Fruit fly (Drosophila melanogaster) whole organism, adult: ENCODE measurements around the gene prc.
A peak's percentile ranks its signal among the peaks of the same experiment; 100 is the strongest.

Experiments
- CG11617 ChIP-seq: fragments of 200-800 bp; sonication (Bioruptor generic); optimal IDR thresholded peaks from 2 replicates; lab custom pipeline; 2017; ENCODE audit warnings: mild to moderate bottlenecking, missing biosample characterization, missing genetic modification reagents, missing genetic modification characterization
- CG14711 ChIP-seq: fragments of 200-800 bp; sonication (Bioruptor generic); optimal IDR thresholded peaks from 2 replicates; lab custom pipeline; 2018; ENCODE audit warnings: missing biosample characterization, mild to moderate bottlenecking, missing genetic modification characterization, moderate library complexity
- CG1620 ChIP-seq: fragments of 200-800 bp; sonication (Bioruptor generic); optimal IDR thresholded peaks from 2 replicates; lab custom pipeline; 2016; ENCODE audit warnings: missing biosample characterization, missing genetic modification characterization
- CG33017 ChIP-seq: fragments of 200-800 bp; sonication (Bioruptor generic); optimal IDR thresholded peaks from 2 replicates; lab custom pipeline; 2018; ENCODE audit warnings: missing biosample characterization, mild to moderate bottlenecking, missing genetic modification characterization, moderate library complexity
- CG5204 ChIP-seq: fragments of 200-800 bp; sonication (Bioruptor generic); optimal IDR thresholded peaks from 2 replicates; lab custom pipeline; 2016; ENCODE audit warnings: missing biosample characterization, missing genetic modification characterization
- CG7045 ChIP-seq: fragments of 200-800 bp; sonication (Bioruptor generic); optimal IDR thresholded peaks from 2 replicates; lab custom pipeline; 2017; ENCODE audit warnings: missing biosample characterization, mild to moderate bottlenecking, missing genetic modification characterization
- CG7101 ChIP-seq: fragments of 200-800 bp; sonication (Bioruptor generic); optimal IDR thresholded peaks from 2 replicates; lab custom pipeline; 2018; ENCODE audit warnings: missing biosample characterization, mild to moderate bottlenecking, missing genetic modification characterization, moderate library complexity
- Clk ChIP-seq: fragments of 200-800 bp; sonication (Bioruptor generic); optimal IDR thresholded peaks from 2 replicates; lab custom pipeline; 2017; ENCODE audit warnings: missing biosample characterization, missing genetic modification characterization
- Crg-1 ChIP-seq: fragments of 200-800 bp; sonication (Bioruptor generic); optimal IDR thresholded peaks from 2 replicates; lab custom pipeline; 2016; ENCODE audit warnings: missing biosample characterization, missing genetic modification characterization
- Hr96 ChIP-seq: fragments of 200-800 bp; sonication (Bioruptor generic); optimal IDR thresholded peaks from 2 replicates; lab custom pipeline; 2016; ENCODE audit warnings: missing biosample characterization, missing genetic modification characterization
- Mnt ChIP-seq: fragments of 200-800 bp; sonication (Bioruptor generic); optimal IDR thresholded peaks from 2 replicates; lab custom pipeline; 2016; ENCODE audit warnings: missing biosample characterization, mild to moderate bottlenecking, missing genetic modification characterization
- bab1 ChIP-seq: fragments of 200-800 bp; sonication (Bioruptor generic); optimal IDR thresholded peaks from 3 replicates; lab custom pipeline; 2019; ENCODE audit warnings: missing biosample characterization, mild to moderate bottlenecking, missing genetic modification characterization, moderate library complexity
- cic ChIP-seq: fragments of 200-800 bp; sonication (Bioruptor generic); optimal IDR thresholded peaks from 2 replicates; lab custom pipeline; 2017; ENCODE audit warnings: missing biosample characterization, mild to moderate bottlenecking, missing genetic modification characterization, moderate library complexity
- cnc ChIP-seq, 2 experiments: fragments of >200 bp; optimal IDR thresholded peaks; 2 replicates each; lab custom pipeline; 2017
- kay ChIP-seq: fragments of 200-800 bp; sonication (Bioruptor generic); peaks from one replicate; lab custom pipeline; 2016; ENCODE audit warnings: missing biosample characterization, missing genetic modification characterization, borderline replicate concordance
- ovo ChIP-seq: fragments of 200-800 bp; sonication (Bioruptor generic); optimal IDR thresholded peaks from 2 replicates; lab custom pipeline; 2016; ENCODE audit warnings: missing biosample characterization, missing genetic modification characterization
- pad ChIP-seq: fragments of 200-800 bp; sonication (Bioruptor generic); optimal IDR thresholded peaks from 3 replicates; lab custom pipeline; 2017; ENCODE audit warnings: missing biosample characterization, missing genetic modification characterization, mild to moderate bottlenecking, moderate library complexity, missing genetic modification reagents
- tj ChIP-seq: fragments of 200-800 bp; sonication (Bioruptor generic); optimal IDR thresholded peaks from 3 replicates; lab custom pipeline; 2017; ENCODE audit warnings: missing biosample characterization, mild to moderate bottlenecking, missing genetic modification characterization, moderate library complexity
- toe ChIP-seq: fragments of 200-800 bp; sonication (Bioruptor generic); optimal IDR thresholded peaks from 2 replicates; lab custom pipeline; 2016; ENCODE audit warnings: missing biosample characterization, missing genetic modification characterization

prc gene

DNA sequence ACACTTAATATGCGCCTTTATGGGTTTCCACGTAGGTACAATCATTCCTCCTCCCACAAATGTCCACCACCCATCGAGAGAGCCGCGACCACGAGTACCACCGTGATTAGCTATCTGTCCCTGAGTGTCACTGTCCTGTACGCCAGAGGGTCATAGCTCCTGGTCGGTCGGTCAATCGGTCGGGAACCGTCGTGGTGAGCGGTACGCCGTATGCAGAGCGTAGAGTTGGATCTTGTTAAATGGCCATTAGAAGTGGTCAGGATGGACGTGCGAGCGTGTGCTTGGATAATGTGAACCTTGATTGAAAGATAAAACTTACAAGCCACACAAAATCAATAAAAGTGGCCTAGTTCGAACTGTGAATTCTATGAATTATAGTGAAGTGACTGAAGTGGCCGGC lies 18.7 kb upstream of the prc start, which contains the start of gene CG6938:
TSS of gene CG6938 (plus strand) at position 301 of the 400 bp plus-strand sequence.
- no peak for TF ChIP-seq CG1620

dm6 chr3L:11975811-11976210 lies 9.9 kb upstream of the prc start, which contains the start of gene CG43896:
CG43896 (plus strand) TSS chr3L:11976111.
- TF ChIP-seq bab1 (GFP tag; lab: Kevin White, UChicago) (no peak), CG7101 (no peak), ovo (no peak), kay (GFP tag; lab: Kevin White, UChicago) (no peak), toe (no peak), CG11617 (GFP tag; lab: Kevin White, UChicago) (no peak), cnc (optimal IDR thresholded peaks at IDR 0.05; lab: Kevin White, UChicago) (no peak), Clk (GFP tag; lab: Kevin White, UChicago) (no peak), CG5204 (GFP tag; lab: Kevin White, UChicago) (no peak), Crg-1 (GFP tag; lab: Kevin White, UChicago) (no peak), cic (GFP tag; lab: Kevin White, UChicago) (no peak), CG33017 (tag; lab: Kevin White, UChicago) (no peak), Hr96 (GFP tag; lab: Kevin White, UChicago) (no peak), Mnt (GFP tag; lab: Kevin White, UChicago) (no peak), CG7045 (GFP tag; lab: Kevin White, UChicago) (no peak), CG14711 (tag; lab: Kevin White, UChicago) (no peak)

- TF ChIP-seq cnc (optimal IDR thresholded peaks at IDR 0.05; lab: Kevin White, UChicago) (no peak), toe (no peak), CG11617 (GFP tag; lab: Kevin White, UChicago) (no peak)
These were observed 8.7 kb upstream of the prc start, which contains the start of gene CG14125 for dm6 chr3L:11974605-11975004. CG14125 (plus strand) TSS chr3L:11974905.

- no peak for TF ChIP-seq kay (GFP tag; lab: Kevin White, UChicago)
- TF ChIP-seq CG7101, result peak; percentile 29
- TF ChIP-seq Mnt (GFP tag; lab: Kevin White, UChicago), result no peak
- no peak for TF ChIP-seq cnc (optimal IDR thresholded peaks at IDR 0.05; lab: Kevin White, UChicago)
- no peak for TF ChIP-seq ovo
- TF ChIP-seq Hr96 (GFP tag; lab: Kevin White, UChicago), result no peak
- TF ChIP-seq CG14711 (tag; lab: Kevin White, UChicago), result peak; percentile 39
- no peak for TF ChIP-seq bab1 (GFP tag; lab: Kevin White, UChicago)
- TF ChIP-seq Crg-1 (GFP tag; lab: Kevin White, UChicago), result no peak
- TF ChIP-seq CG33017 (tag; lab: Kevin White, UChicago), result peak; percentile 23
- TF ChIP-seq CG1620, result no peak
- TF ChIP-seq pad (GFP tag; lab: Kevin White, UChicago), result no peak
- TF ChIP-seq Clk (GFP tag; lab: Kevin White, UChicago), result no peak
- no peak for TF ChIP-seq cic (GFP tag; lab: Kevin White, UChicago)
- TF ChIP-seq tj (GFP tag; lab: Kevin White, UChicago), result no peak
These were observed 7.8 kb upstream of the prc start, which contains the start of gene CG42397 for dm6 chr3L:11973690-11974089. CG42397 (minus strand) TSS chr3L:11973790.

DNA sequence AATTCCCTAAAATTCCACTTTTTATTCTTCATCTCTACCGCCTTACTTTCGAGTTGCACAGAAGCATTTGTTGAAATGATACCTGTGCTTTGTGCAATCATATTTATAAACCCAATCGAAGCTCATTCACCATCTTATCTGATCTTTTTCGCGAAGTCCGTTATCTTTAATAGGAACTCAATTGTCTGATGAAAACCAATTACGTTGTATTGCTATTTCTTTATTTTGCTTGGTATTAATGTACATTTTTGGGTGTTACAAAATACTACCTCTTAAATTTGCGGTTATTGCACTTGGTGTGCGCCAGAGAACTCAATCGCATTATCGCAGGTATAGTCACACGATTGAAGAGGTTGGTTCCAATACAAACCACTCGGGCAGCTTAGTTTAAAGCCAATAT lies 6.9 kb upstream of the prc start, which contains the start of gene Muc68E:
TSS of gene Muc68E (minus strand) at position 101 of the 400 bp plus-strand sequence.
- no peak for TF ChIP-seq Hr96 (GFP tag; lab: Kevin White, UChicago)
- TF ChIP-seq CG11617 (GFP tag; lab: Kevin White, UChicago), result no peak
- no peak for TF ChIP-seq ovo
- TF ChIP-seq kay (GFP tag; lab: Kevin White, UChicago), result no peak
- TF ChIP-seq Crg-1 (GFP tag; lab: Kevin White, UChicago), result no peak
- TF ChIP-seq Mnt (GFP tag; lab: Kevin White, UChicago), result no peak
- TF ChIP-seq CG7045 (GFP tag; lab: Kevin White, UChicago), result no peak
- TF ChIP-seq tj (GFP tag; lab: Kevin White, UChicago), result no peak
- no peak for TF ChIP-seq CG33017 (tag; lab: Kevin White, UChicago)

DNA sequence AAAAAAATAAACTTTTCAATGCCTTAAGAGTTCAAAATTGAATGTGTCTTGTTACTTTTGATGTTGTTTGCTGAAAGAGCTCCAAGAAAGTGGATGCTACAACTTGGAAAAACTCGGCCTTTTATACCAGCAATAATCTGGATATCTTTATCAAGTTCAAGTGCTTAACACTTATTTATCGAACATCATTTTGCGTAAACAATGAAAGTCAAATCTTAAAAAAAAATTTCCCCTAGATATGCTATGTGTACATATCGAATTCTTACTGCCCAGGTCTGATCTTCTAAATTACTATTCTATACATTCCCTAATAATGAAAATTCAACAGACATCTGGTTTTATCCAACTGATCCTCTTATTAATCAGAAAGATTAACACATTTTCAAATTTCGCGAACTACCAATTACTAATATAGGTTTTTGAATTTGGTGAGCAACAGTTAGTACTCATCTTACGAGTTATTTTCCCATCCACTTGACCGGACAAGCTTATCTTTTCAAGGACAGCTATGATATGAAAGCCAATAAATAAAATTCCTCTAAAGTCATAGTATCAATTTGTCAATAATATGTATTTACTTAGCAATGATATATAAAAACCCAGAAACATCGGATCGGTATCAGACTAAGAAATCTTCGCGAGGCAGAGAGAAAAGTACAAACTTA lies 8.1 kb downstream of the prc start, which contains the start of the genes CG11570 and CG43294:
TSS of gene CG11570 (minus strand) at position 101 of the 665 bp plus-strand sequence.
TSS of gene CG43294 (plus strand) at position 615 of the 665 bp plus-strand sequence.
- TF ChIP-seq Hr96 (GFP tag; lab: Kevin White, UChicago) (no peak), cnc (optimal IDR thresholded peaks at IDR 0.05; lab: Kevin White, UChicago) (no peak), Crg-1 (GFP tag; lab: Kevin White, UChicago) (no peak), CG7101 (no peak)

dm6 chr3L:11953783-11954182 lies 12.1 kb downstream of the prc start, which contains the start of gene CG7248:
CG7248 (plus strand) TSS chr3L:11954083.
- TF ChIP-seq kay (GFP tag; lab: Kevin White, UChicago), result peak; percentile 7
- no peak for TF ChIP-seq ovo
